Worm (Caenorhabditis elegans): ENCODE data around the gene T02C5.1.
A peak's percentile ranks its signal among the peaks of the same experiment; 100 is the strongest.

The T02C5.1 gene

DNA sequence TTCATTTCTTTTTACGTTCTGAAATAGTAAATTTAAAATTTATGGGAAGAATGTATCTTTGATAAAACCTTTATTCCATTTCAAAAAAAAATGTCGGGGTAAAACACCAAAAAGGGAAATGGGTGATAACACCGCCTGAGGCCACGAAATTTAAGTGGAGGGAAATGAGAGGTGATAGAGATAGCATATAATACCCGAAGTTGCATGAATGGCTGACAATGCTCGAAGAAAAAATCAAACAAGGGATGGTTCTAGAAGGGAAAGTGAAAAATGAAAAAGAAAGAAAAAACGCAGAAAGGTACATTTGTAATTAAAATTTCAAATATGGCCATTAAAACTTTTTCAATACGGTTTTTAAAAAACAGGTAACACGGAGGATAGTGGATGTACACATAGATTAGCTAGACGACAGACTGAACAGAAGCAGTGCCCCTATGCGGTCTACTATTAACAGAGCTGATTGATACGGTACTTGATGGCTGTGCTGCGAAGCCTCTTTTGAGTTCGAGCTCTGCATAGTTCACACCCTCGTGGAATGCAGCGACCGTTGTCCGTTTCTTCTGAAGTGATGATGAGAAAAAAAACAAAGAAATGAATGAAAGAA is 3.6 kb downstream of the T02C5.1 start:
- TF ChIP-seq hlh-15 (tag; optimal IDR thresholded peaks at IDR 0.05) (no peak), pqm-1 (tag; optimal IDR thresholded peaks at IDR 0.05) (no peak), elt-4 (tag; optimal IDR thresholded peaks at IDR 0.05) (no peak), lin-11 (tag; optimal IDR thresholded peaks at IDR 0.05) (no peak), unc-42 (tag; optimal IDR thresholded peaks at IDR 0.05) (no peak), ahr-1 (tag; optimal IDR thresholded peaks at IDR 0.05) (no peak), ceh-9 (tag; optimal IDR thresholded peaks at IDR 0.05) (no peak), hlh-30 (tag; optimal IDR thresholded peaks at IDR 0.05; ENCODE audit: insufficient read depth) (no peak), Y22D7AL.16 (tag; optimal IDR thresholded peaks at IDR 0.05) (no peak), gmeb-2 (tag; optimal IDR thresholded peaks at IDR 0.05) (no peak), pha-4 (tag; optimal IDR thresholded peaks at IDR 0.05) (no peak), ceh-24 (tag; optimal IDR thresholded peaks at IDR 0.05) (no peak), sox-4 (tag; optimal IDR thresholded peaks at IDR 0.05) (no peak), ceh-2 (tag; optimal IDR thresholded peaks at IDR 0.05) (no peak), ceh-19 (GFP tag; optimal IDR thresholded peaks at IDR 0.05) (no peak), che-1 (tag; optimal IDR thresholded peaks at IDR 0.05) (no peak)

DNA sequence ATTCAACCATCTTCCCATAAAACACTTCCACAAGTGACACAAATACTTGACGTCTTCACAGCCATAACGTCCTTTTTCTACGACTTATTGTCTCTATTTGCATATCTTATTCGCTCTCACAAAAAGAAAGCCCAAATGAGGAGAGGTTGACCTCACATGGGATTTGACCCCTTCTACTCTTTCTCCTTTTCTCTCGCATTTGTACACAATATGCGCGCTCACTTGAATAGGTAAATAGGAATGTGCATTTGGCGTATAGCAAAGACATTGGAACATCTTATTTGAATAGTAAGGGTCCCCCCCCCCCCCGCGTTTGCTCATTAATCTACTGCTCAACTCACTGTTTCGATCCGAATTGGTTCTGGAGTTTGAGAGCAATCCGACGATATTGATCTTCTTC is 5.9 kb downstream of the T02C5.1 start:
- TF ChIP-seq tbx-2 (tag; optimal IDR thresholded peaks at IDR 0.05) (peak; percentile 14), ceh-31 (tag; optimal IDR thresholded peaks at IDR 0.05) (peak; percentile 5), pha-2 (tag; optimal IDR thresholded peaks at IDR 0.05) (no peak), sox-2 (GFP tag; IDR thresholded peaks at IDR 0.05) (0 out of 2 replicates have a peak, but pooled peaks have one; percentile 13), ref-2 (tag; optimal IDR thresholded peaks at IDR 0.05) (no peak), Y22D7AL.16 (tag; optimal IDR thresholded peaks at IDR 0.05) (no peak), pha-4 (tag; optimal IDR thresholded peaks at IDR 0.05) (no peak)

ce11 chrX:2703887-2704286 is 9.2 kb downstream of the T02C5.1 start:
- TF ChIP-seq elt-2 (tag; optimal IDR thresholded peaks at IDR 0.05) (peak; percentile 95), dve-1 (tag; optimal IDR thresholded peaks at IDR 0.05) (no peak), Y22D7AL.16 (tag; optimal IDR thresholded peaks at IDR 0.05) (no peak), unc-3 (GFP tag; conservative IDR thresholded peaks at IDR 0.05) (no peak), unc-3 (tag; optimal IDR thresholded peaks at IDR 0.05) (no peak), nhr-232 (tag; optimal IDR thresholded peaks at IDR 0.05) (no peak)

- TF ChIP-seq K02D7.2 (tag; optimal IDR thresholded peaks at IDR 0.05), result no peak
- no peak for TF ChIP-seq pros-1 (tag; optimal IDR thresholded peaks at IDR 0.05)
- TF ChIP-seq fkh-10 (GFP tag; optimal IDR thresholded peaks at IDR 0.05), result no peak
- TF ChIP-seq fkh-6 (tag; optimal IDR thresholded peaks at IDR 0.05), result no peak
- TF ChIP-seq eyg-1 (tag; optimal IDR thresholded peaks at IDR 0.05), result no peak
- no peak for TF ChIP-seq ceh-19 (GFP tag; optimal IDR thresholded peaks at IDR 0.05)
- TF ChIP-seq pax-1 (tag; optimal IDR thresholded peaks at IDR 0.05), result no peak
- TF ChIP-seq rnt-1 (tag; optimal IDR thresholded peaks at IDR 0.05), result no peak
- no peak for TF ChIP-seq ceh-22 (tag; optimal IDR thresholded peaks at IDR 0.05)
- no peak for TF ChIP-seq ztf-16 (tag; optimal IDR thresholded peaks at IDR 0.05)
- no peak for TF ChIP-seq T23F11.4 (GFP tag; optimal IDR thresholded peaks at IDR 0.05)
- no peak for TF ChIP-seq sdc-2 (tag; optimal IDR thresholded peaks at IDR 0.05)
- TF ChIP-seq ceh-30 (tag; optimal IDR thresholded peaks at IDR 0.05), result no peak
- TF ChIP-seq C08G9.2 (tag; optimal IDR thresholded peaks at IDR 0.05), result no peak
- no peak for TF ChIP-seq nfya-1 (tag; optimal IDR thresholded peaks at IDR 0.05)
- no peak for TF ChIP-seq unc-86 (tag; optimal IDR thresholded peaks at IDR 0.05)
These were observed 10.2 kb downstream of the T02C5.1 start for ce11 chrX:2704768-2705486.
